Worm (Caenorhabditis elegans): ENCODE data around the gene Y50E8A.1.

The Y50E8A.1 gene

ce11 chrV:14716114-14716513, 10.6 kb upstream of the Y50E8A.1 start, which contains the start of gene fbxa-147:
Gene fbxa-147, plus strand, starts transcription at chrV:14716499.
- no peak for TF ChIP-seq tbx-37 (GFP tag; conservative IDR thresholded peaks at IDR 0.05)
- TF ChIP-seq tbx-11 (GFP tag; IDR thresholded peaks at IDR 0.05), result no peak
- no peak for TF ChIP-seq hmg-4 (GFP tag; optimal IDR thresholded peaks at IDR 0.05)
- TF ChIP-seq hnd-1 (tag; optimal IDR thresholded peaks at IDR 0.05), result no peak
- TF ChIP-seq pes-1 (GFP tag; IDR thresholded peaks at IDR 0.05), result no peak
- TF ChIP-seq F13C5.2 (tag; optimal IDR thresholded peaks at IDR 0.05), result no peak
- TF ChIP-seq flt-1 (GFP tag; IDR thresholded peaks at IDR 0.05), result no peak
- TF ChIP-seq aly-1 (tag; optimal IDR thresholded peaks at IDR 0.05), result no peak
- no peak for TF ChIP-seq B0310.2 (tag; optimal IDR thresholded peaks at IDR 0.05)
- no peak for TF ChIP-seq scrt-1 (GFP tag; IDR thresholded peaks at IDR 0.05)
- TF ChIP-seq ets-7 (tag; optimal IDR thresholded peaks at IDR 0.05), result no peak
- no peak for TF ChIP-seq ceh-13 (GFP tag; optimal IDR thresholded peaks at IDR 0.05)
- no peak for TF ChIP-seq sea-1 (GFP tag; conservative IDR thresholded peaks at IDR 0.05)
- no peak for TF ChIP-seq ceh-36 (tag; optimal IDR thresholded peaks at IDR 0.05)
- no peak for TF ChIP-seq hmbx-1 (tag; optimal IDR thresholded peaks at IDR 0.05)
- no peak for TF ChIP-seq tra-4 (tag; optimal IDR thresholded peaks at IDR 0.05)
- TF ChIP-seq ama-1 (optimal IDR thresholded peaks at IDR 0.05), result no peak

- TF ChIP-seq hnd-1 (tag; optimal IDR thresholded peaks at IDR 0.05), result no peak
- no peak for TF ChIP-seq ets-7 (tag; optimal IDR thresholded peaks at IDR 0.05)
- TF ChIP-seq B0310.2 (tag; optimal IDR thresholded peaks at IDR 0.05), result no peak
- no peak for TF ChIP-seq hmbx-1 (tag; optimal IDR thresholded peaks at IDR 0.05)
- no peak for TF ChIP-seq ceh-13 (GFP tag; optimal IDR thresholded peaks at IDR 0.05)
- TF ChIP-seq ceh-36 (tag; optimal IDR thresholded peaks at IDR 0.05), result no peak
- TF ChIP-seq tra-4 (tag; optimal IDR thresholded peaks at IDR 0.05), result no peak
- no peak for TF ChIP-seq F13C5.2 (tag; optimal IDR thresholded peaks at IDR 0.05)
- no peak for TF ChIP-seq tbx-11 (GFP tag; IDR thresholded peaks at IDR 0.05)
- no peak for TF ChIP-seq hmg-4 (GFP tag; optimal IDR thresholded peaks at IDR 0.05)
- TF ChIP-seq tbx-37 (GFP tag; conservative IDR thresholded peaks at IDR 0.05), result no peak
- no peak for TF ChIP-seq aly-1 (tag; optimal IDR thresholded peaks at IDR 0.05)
These were observed 7.2 kb upstream of the Y50E8A.1 start, which contains the start of gene R08A2.1 for ce11 chrV:14719491-14719890. Gene R08A2.1, minus strand, starts transcription at chrV:14719591.

ce11 chrV:14723020-14723419, 3.7 kb upstream of the Y50E8A.1 start, which contains the start of gene R08A2.7:
Gene R08A2.7, plus strand, starts transcription at chrV:14723320.
- no peak for TF ChIP-seq hmg-4 (GFP tag; optimal IDR thresholded peaks at IDR 0.05)
- TF ChIP-seq tbx-11 (GFP tag; IDR thresholded peaks at IDR 0.05), result no peak
- no peak for TF ChIP-seq ama-1 (optimal IDR thresholded peaks at IDR 0.05)
- TF ChIP-seq ets-7 (tag; optimal IDR thresholded peaks at IDR 0.05), result no peak
- no peak for TF ChIP-seq sea-1 (GFP tag; conservative IDR thresholded peaks at IDR 0.05)
- TF ChIP-seq hnd-1 (tag; optimal IDR thresholded peaks at IDR 0.05), result no peak
- no peak for TF ChIP-seq flt-1 (GFP tag; IDR thresholded peaks at IDR 0.05)
- TF ChIP-seq ceh-36 (tag; optimal IDR thresholded peaks at IDR 0.05), result no peak
- no peak for TF ChIP-seq tbx-37 (GFP tag; conservative IDR thresholded peaks at IDR 0.05)
- no peak for TF ChIP-seq scrt-1 (GFP tag; IDR thresholded peaks at IDR 0.05)
- TF ChIP-seq F13C5.2 (tag; optimal IDR thresholded peaks at IDR 0.05), result no peak
- TF ChIP-seq tra-4 (tag; optimal IDR thresholded peaks at IDR 0.05), result no peak
- TF ChIP-seq aly-1 (tag; optimal IDR thresholded peaks at IDR 0.05), result no peak
- TF ChIP-seq pes-1 (GFP tag; IDR thresholded peaks at IDR 0.05), result no peak
- TF ChIP-seq ceh-13 (GFP tag; optimal IDR thresholded peaks at IDR 0.05), result no peak
- TF ChIP-seq hmbx-1 (tag; optimal IDR thresholded peaks at IDR 0.05), result no peak
- no peak for TF ChIP-seq B0310.2 (tag; optimal IDR thresholded peaks at IDR 0.05)

ce11 chrV:14725409-14725808, 1.3 kb upstream of the Y50E8A.1 start:
- TF ChIP-seq hmbx-1 (tag; optimal IDR thresholded peaks at IDR 0.05) (no peak), flt-1 (GFP tag; IDR thresholded peaks at IDR 0.05) (no peak), scrt-1 (GFP tag; IDR thresholded peaks at IDR 0.05) (no peak), tbx-11 (GFP tag; IDR thresholded peaks at IDR 0.05) (no peak), ceh-13 (GFP tag; optimal IDR thresholded peaks at IDR 0.05) (no peak), hmg-4 (GFP tag; optimal IDR thresholded peaks at IDR 0.05) (no peak), B0310.2 (tag; optimal IDR thresholded peaks at IDR 0.05) (no peak)

ce11 chrV:14728754-14729153, 2.1 kb downstream of the Y50E8A.1 start, which contains the start of gene Y50E8A.2:
Gene Y50E8A.2, minus strand, starts transcription at chrV:14728854.
- TF ChIP-seq hmbx-1 (tag; optimal IDR thresholded peaks at IDR 0.05), result no peak
- TF ChIP-seq scrt-1 (GFP tag; IDR thresholded peaks at IDR 0.05), result no peak
- no peak for TF ChIP-seq ets-7 (tag; optimal IDR thresholded peaks at IDR 0.05)
- TF ChIP-seq tbx-11 (GFP tag; IDR thresholded peaks at IDR 0.05), result no peak
- TF ChIP-seq hnd-1 (tag; optimal IDR thresholded peaks at IDR 0.05), result no peak
- TF ChIP-seq sea-1 (GFP tag; conservative IDR thresholded peaks at IDR 0.05), result no peak
- no peak for TF ChIP-seq F13C5.2 (tag; optimal IDR thresholded peaks at IDR 0.05)
- TF ChIP-seq B0310.2 (tag; optimal IDR thresholded peaks at IDR 0.05), result no peak
- TF ChIP-seq ama-1 (optimal IDR thresholded peaks at IDR 0.05), result no peak

ce11 chrV:14729343-14729742, 2.6 kb downstream of the Y50E8A.1 start, which contains the start of gene oig-3:
Gene oig-3, plus strand, starts transcription at chrV:14729643.
- no peak for TF ChIP-seq ceh-36 (tag; optimal IDR thresholded peaks at IDR 0.05)
- no peak for TF ChIP-seq ama-1 (optimal IDR thresholded peaks at IDR 0.05)
- TF ChIP-seq ets-7 (tag; optimal IDR thresholded peaks at IDR 0.05), result no peak
- TF ChIP-seq flt-1 (GFP tag; IDR thresholded peaks at IDR 0.05), result no peak
- TF ChIP-seq hmg-4 (GFP tag; optimal IDR thresholded peaks at IDR 0.05), result no peak
- TF ChIP-seq ceh-13 (GFP tag; optimal IDR thresholded peaks at IDR 0.05), result no peak
- no peak for TF ChIP-seq scrt-1 (GFP tag; IDR thresholded peaks at IDR 0.05)
- TF ChIP-seq pes-1 (GFP tag; IDR thresholded peaks at IDR 0.05), result no peak
- TF ChIP-seq sea-1 (GFP tag; conservative IDR thresholded peaks at IDR 0.05), result no peak
- no peak for TF ChIP-seq hnd-1 (tag; optimal IDR thresholded peaks at IDR 0.05)
- TF ChIP-seq F13C5.2 (tag; optimal IDR thresholded peaks at IDR 0.05), result no peak
- TF ChIP-seq aly-1 (tag; optimal IDR thresholded peaks at IDR 0.05), result no peak
- no peak for TF ChIP-seq tbx-11 (GFP tag; IDR thresholded peaks at IDR 0.05)
- TF ChIP-seq hmbx-1 (tag; optimal IDR thresholded peaks at IDR 0.05), result no peak
- TF ChIP-seq B0310.2 (tag; optimal IDR thresholded peaks at IDR 0.05), result no peak

ce11 chrV:14734187-14734765, 7.6 kb downstream of the Y50E8A.1 start, which contains the start of gene unc-61:
Gene unc-61, minus strand, starts transcription at chrV:14734237.
- TF ChIP-seq F13C5.2 (tag; optimal IDR thresholded peaks at IDR 0.05), result no peak
- TF ChIP-seq pes-1 (GFP tag; IDR thresholded peaks at IDR 0.05), result no peak
- no peak for TF ChIP-seq scrt-1 (GFP tag; IDR thresholded peaks at IDR 0.05)
- no peak for TF ChIP-seq hnd-1 (tag; optimal IDR thresholded peaks at IDR 0.05)
- TF ChIP-seq tbx-11 (GFP tag; IDR thresholded peaks at IDR 0.05), result no peak
- no peak for TF ChIP-seq ama-1 (optimal IDR thresholded peaks at IDR 0.05)
- TF ChIP-seq aly-1 (tag; optimal IDR thresholded peaks at IDR 0.05), result no peak
- TF ChIP-seq B0310.2 (tag; optimal IDR thresholded peaks at IDR 0.05), result no peak
- TF ChIP-seq tra-4 (tag; optimal IDR thresholded peaks at IDR 0.05), result no peak
- TF ChIP-seq hmg-4 (GFP tag; optimal IDR thresholded peaks at IDR 0.05), result no peak
- TF ChIP-seq tbx-37 (GFP tag; conservative IDR thresholded peaks at IDR 0.05), result no peak
- no peak for TF ChIP-seq hmbx-1 (tag; optimal IDR thresholded peaks at IDR 0.05)
- no peak for TF ChIP-seq ceh-13 (GFP tag; optimal IDR thresholded peaks at IDR 0.05)
- TF ChIP-seq flt-1 (GFP tag; IDR thresholded peaks at IDR 0.05), result no peak
- TF ChIP-seq ceh-36 (tag; optimal IDR thresholded peaks at IDR 0.05), result no peak
- TF ChIP-seq sea-1 (GFP tag; conservative IDR thresholded peaks at IDR 0.05), result no peak
- TF ChIP-seq ets-7 (tag; optimal IDR thresholded peaks at IDR 0.05), result no peak
